Fruit fly (Drosophila melanogaster) whole organism: Measurements from ENCODE around the gene spz.

ENCODE experiments used
- EcR ChIP-seq, 2 experiments: fragments of >200 bp; optimal IDR thresholded peaks; 2 replicates each; lab custom pipeline; 2017; ENCODE audit warnings: missing biosample characterization in 2 of 2, missing genetic modification characterization in 2 of 2, missing genetic modification reagents in 2 of 2
- pan ChIP-seq: fragments of >200 bp; optimal IDR thresholded peaks from 2 replicates; lab custom pipeline; 2017

DNA sequence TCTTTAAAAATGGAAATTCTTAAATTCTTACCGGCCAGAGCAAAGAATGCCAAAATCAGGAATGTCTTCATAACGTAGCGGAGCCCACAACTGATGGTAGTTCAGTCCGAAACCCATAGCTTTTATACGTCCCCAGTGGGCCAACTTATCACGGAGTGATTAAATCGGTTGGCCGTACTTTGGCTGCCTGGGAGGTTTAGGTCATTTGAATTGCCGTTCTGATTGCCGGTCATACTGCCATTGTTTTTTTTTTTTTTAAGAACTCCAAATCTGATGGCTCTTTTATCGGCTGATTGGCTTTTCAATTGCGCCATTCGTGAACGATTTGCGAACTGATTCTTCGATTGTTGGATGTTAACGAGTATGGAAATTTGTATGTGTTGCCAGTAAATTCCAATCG, 46.8 kb downstream of the spz start, which contains the start of gene CG6277:
- TF ChIP-seq pan (lab: Kevin White, UChicago) (no peak), EcR (GFP tag; optimal IDR thresholded peaks at IDR 0.05; lab: Kevin White, UChicago) (no peak)
